Fruit fly (Drosophila melanogaster) whole organism, wandering third instar larva: Measurements from ENCODE around the gene CG7914.

Experiments used
- Abd-B ChIP-seq: fragments of >200 bp; optimal IDR thresholded peaks from 2 replicates; lab custom pipeline; 2017; ENCODE audit warnings: missing biosample characterization, missing genetic modification characterization
- CG32264 ChIP-seq: fragments of 200-800 bp; sonication (Bioruptor generic); optimal IDR thresholded peaks from 2 replicates; lab custom pipeline; 2016; ENCODE audit warnings: missing biosample characterization, missing genetic modification characterization
- CrebA ChIP-seq: fragments of 200-800 bp; sonication (Bioruptor generic); optimal IDR thresholded peaks from 2 replicates; lab custom pipeline; 2016; ENCODE audit warnings: missing biosample characterization, mild to moderate bottlenecking, missing genetic modification characterization, borderline replicate concordance
- Dfd ChIP-seq: fragments of >200 bp; optimal IDR thresholded peaks from 2 replicates; lab custom pipeline; 2017; ENCODE audit warnings: missing biosample characterization, missing genetic modification characterization
- Dif ChIP-seq: fragments of 200-275, 200-300 bp; sonication (Bioruptor generic); optimal IDR thresholded peaks from 2 replicates; lab custom pipeline; 2018; ENCODE audit warnings: missing biosample characterization, missing genetic modification characterization; ENCODE audit not compliant: partially characterized antibody
- HLH106 ChIP-seq: fragments of 200-800 bp; optimal IDR thresholded peaks from 3 replicates; lab custom pipeline; 2019; ENCODE audit warnings: missing biosample characterization, mild to moderate bottlenecking, missing genetic modification characterization, moderate library complexity
- Hnf4 ChIP-seq: fragments of 200-800 bp; sonication (Bioruptor generic); optimal IDR thresholded peaks from 2 replicates; lab custom pipeline; 2016; ENCODE audit warnings: missing biosample characterization, mild to moderate bottlenecking, missing genetic modification characterization
- Hr78 ChIP-seq: fragments of >200 bp; optimal IDR thresholded peaks from 2 replicates; lab custom pipeline; 2017; ENCODE audit warnings: missing biosample characterization, missing genetic modification characterization
- Hr83 ChIP-seq: fragments of 200-300 bp; sonication (Bioruptor generic); optimal IDR thresholded peaks from 2 replicates; lab custom pipeline; 2016; ENCODE audit warnings: missing biosample characterization, mild to moderate bottlenecking, missing genetic modification characterization, moderate library complexity; ENCODE audit not compliant: poor library complexity, severe bottlenecking
- Jra ChIP-seq: sonication (Bioruptor generic); optimal IDR thresholded peaks from 2 replicates; lab custom pipeline; 2016; ENCODE audit warnings: missing biosample characterization, missing genetic modification characterization
- Myc ChIP-seq: fragments of >200 bp; optimal IDR thresholded peaks from 2 replicates; lab custom pipeline; 2017
- OdsH ChIP-seq: fragments of 200-800 bp; sonication (Bioruptor generic); optimal IDR thresholded peaks from 2 replicates; lab custom pipeline; 2016; ENCODE audit warnings: missing biosample characterization, mild to moderate bottlenecking, missing genetic modification characterization
- Rel ChIP-seq, 2 experiments: fragments of 200-800 bp; sonication (Bioruptor generic) in 1 of 2; optimal IDR thresholded peaks; 2 replicates in 1 of 2; 3 replicates in 1 of 2; lab custom pipeline; 2016 to 2019; ENCODE audit warnings: mild to moderate bottlenecking in 2 of 2, missing biosample characterization in 2 of 2, missing genetic modification characterization in 2 of 2, moderate library complexity in 1 of 2
- Sp1 ChIP-seq: fragments of 200-800 bp; sonication (Bioruptor generic); optimal IDR thresholded peaks from 3 replicates; lab custom pipeline; 2019; ENCODE audit warnings: missing biosample characterization, mild to moderate bottlenecking, missing genetic modification characterization, moderate library complexity
- brk ChIP-seq: fragments of 200-800 bp; sonication (Bioruptor generic); optimal IDR thresholded peaks from 2 replicates; lab custom pipeline; 2016; ENCODE audit warnings: missing biosample characterization, mild to moderate bottlenecking, missing genetic modification characterization
- dl ChIP-seq, 2 experiments: fragments of 175-275, 200-275 bp in 1 of 2; fragments of 200-275 bp in 1 of 2; sonication (Bioruptor generic); optimal IDR thresholded peaks; lab custom pipeline; 2018; ENCODE audit warnings: mild to moderate bottlenecking in 2 of 2, missing biosample characterization in 2 of 2, missing genetic modification characterization in 2 of 2, moderate library complexity in 2 of 2; ENCODE audit not compliant: partially characterized antibody in 2 of 2, insufficient read depth in 1 of 2
- dmrt93B ChIP-seq: fragments of 200-800 bp; sonication (Bioruptor generic); optimal IDR thresholded peaks from 2 replicates; lab custom pipeline; 2018; ENCODE audit warnings: missing biosample characterization, mild to moderate bottlenecking, missing genetic modification characterization
- dsf ChIP-seq: sonication (Bioruptor generic); optimal IDR thresholded peaks from 2 replicates; lab custom pipeline; 2016; ENCODE audit warnings: missing biosample characterization, missing genetic modification characterization, borderline replicate concordance
- ey ChIP-seq: fragments of 200-800 bp; sonication (Bioruptor generic); optimal IDR thresholded peaks from 2 replicates; lab custom pipeline; 2016; ENCODE audit warnings: missing biosample characterization, missing genetic modification characterization
- foxo ChIP-seq, 2 experiments: fragments of 200-800 bp; sonication (Bioruptor generic); optimal IDR thresholded peaks; 2 replicates in 1 of 2; 3 replicates in 1 of 2; lab custom pipeline; 2016 to 2017; ENCODE audit warnings: missing biosample characterization in 2 of 2, missing genetic modification characterization in 2 of 2
- h ChIP-seq: fragments of 200-800 bp; sonication (Bioruptor generic); optimal IDR thresholded peaks from 3 replicates; lab custom pipeline; 2016; ENCODE audit warnings: missing biosample characterization, mild to moderate bottlenecking, missing genetic modification characterization
- lola ChIP-seq: fragments of >200 bp; optimal IDR thresholded peaks from 2 replicates; lab custom pipeline; 2017; ENCODE audit warnings: missing biosample characterization, missing genetic modification characterization
- pan ChIP-seq: fragments of >200 bp; optimal IDR thresholded peaks from 2 replicates; lab custom pipeline; 2017
- rgr ChIP-seq: fragments of 200-800 bp; sonication (Bioruptor generic); optimal IDR thresholded peaks from 3 replicates; lab custom pipeline; 2016; ENCODE audit warnings: missing biosample characterization, mild to moderate bottlenecking, missing genetic modification characterization
- sage ChIP-seq: fragments of 200-800 bp; sonication (Bioruptor generic); optimal IDR thresholded peaks from 2 replicates; lab custom pipeline; 2016; ENCODE audit warnings: missing biosample characterization, mild to moderate bottlenecking, missing genetic modification characterization
- sv ChIP-seq: fragments of 200-800 bp; sonication (Bioruptor generic); optimal IDR thresholded peaks from 3 replicates; lab custom pipeline; 2016; ENCODE audit warnings: missing biosample characterization, missing genetic modification characterization
- tai ChIP-seq: sonication (Bioruptor generic); optimal IDR thresholded peaks from 2 replicates; lab custom pipeline; 2016; ENCODE audit warnings: missing biosample characterization, missing genetic modification characterization
- usp ChIP-seq: fragments of >200 bp; optimal IDR thresholded peaks from 2 replicates; lab custom pipeline; 2017; ENCODE audit warnings: missing biosample characterization, missing genetic modification characterization

CG7914 gene

DNA sequence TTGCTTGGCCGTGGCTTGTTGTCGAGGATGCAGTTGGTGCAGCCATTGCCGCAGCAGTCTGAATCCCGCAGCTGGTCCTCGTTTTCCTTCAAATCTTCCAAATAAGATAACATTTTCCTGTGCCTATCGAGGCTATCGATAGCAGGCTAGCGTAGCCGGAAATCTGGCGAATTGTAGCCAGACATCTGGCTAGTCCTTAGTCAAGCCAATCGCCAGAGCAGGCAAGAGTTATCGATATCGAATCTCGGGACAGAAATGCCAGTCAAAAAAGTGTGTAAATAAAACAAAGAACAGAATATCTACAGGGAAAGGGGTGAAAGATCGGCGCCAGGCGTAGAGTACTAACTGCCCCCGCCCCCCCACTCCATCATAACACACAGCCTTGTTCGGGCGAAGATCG is at the start of gene CG7914, which contains the start of gene CG14194:
CG7914 (minus strand) TSS at position 113 of the 400 bp plus-strand sequence.
CG14194 (plus strand) TSS at position 220 of the 400 bp plus-strand sequence.
- TF ChIP-seq tai (no peak), Hnf4 (GFP tag; lab: Kevin White, UChicago) (no peak), Hr83 (GFP tag; lab: Kevin White, UChicago) (no peak), foxo (GFP tag; optimal IDR thresholded peaks at IDR 0.05; lab: Kevin White, UChicago) (no peak), HLH106 (tag; lab: Kevin White, UChicago) (peak; percentile 12), usp (GFP tag; lab: Kevin White, UChicago) (no peak), OdsH (GFP tag; lab: Kevin White, UChicago) (no peak), ey (GFP tag; lab: Kevin White, UChicago) (no peak), Sp1 (GFP tag; lab: Kevin White, UChicago) (no peak), Jra (GFP tag; lab: Kevin White, UChicago) (no peak), rgr (GFP tag; lab: Kevin White, UChicago) (no peak), h (GFP tag; lab: Kevin White, UChicago) (no peak), Abd-B (GFP tag; lab: Kevin White, UChicago) (no peak), Myc (lab: Kevin White, UChicago) (peak; percentile 69), dsf (no peak), sage (GFP tag; lab: Kevin White, UChicago) (no peak)
- TF ChIP-seq, all 38 proteins: peak for 2

DNA sequence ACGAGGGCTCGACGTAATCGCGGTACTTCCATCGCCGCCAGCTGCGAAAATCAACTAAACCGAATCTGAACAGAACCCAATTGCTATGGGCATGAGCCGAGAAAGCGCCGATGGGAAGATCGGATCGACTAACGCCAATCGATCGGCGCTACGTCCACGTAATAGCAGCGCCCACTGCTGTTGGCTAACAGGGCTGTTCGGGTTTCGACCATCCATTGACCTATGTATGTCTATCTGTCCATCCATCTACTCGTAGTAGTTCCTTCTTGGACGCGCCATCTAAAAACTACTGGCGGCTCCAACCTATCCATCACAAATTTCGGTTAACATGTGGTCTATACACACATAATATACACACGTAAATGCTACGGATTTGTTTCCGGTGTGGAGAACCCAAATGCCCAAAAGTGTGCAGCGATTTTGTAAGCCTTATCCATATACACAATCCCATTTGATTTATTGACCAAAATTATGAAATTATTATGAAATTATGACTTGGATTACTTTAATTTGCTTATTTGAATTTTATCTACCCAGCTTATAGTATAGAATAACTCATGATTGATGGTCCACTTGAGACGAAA is 48.6 kb upstream of the CG7914 start, which contains the start of gene CG14196:
CG14196 (minus strand) TSS at position 51 of the 584 bp plus-strand sequence.
- peak in 1 of 2 experiments; percentile 1 for TF ChIP-seq foxo (GFP tag; optimal IDR thresholded peaks at IDR 0.05; lab: Kevin White, UChicago)
- TF ChIP-seq Hr83 (GFP tag; lab: Kevin White, UChicago), result no peak

DNA sequence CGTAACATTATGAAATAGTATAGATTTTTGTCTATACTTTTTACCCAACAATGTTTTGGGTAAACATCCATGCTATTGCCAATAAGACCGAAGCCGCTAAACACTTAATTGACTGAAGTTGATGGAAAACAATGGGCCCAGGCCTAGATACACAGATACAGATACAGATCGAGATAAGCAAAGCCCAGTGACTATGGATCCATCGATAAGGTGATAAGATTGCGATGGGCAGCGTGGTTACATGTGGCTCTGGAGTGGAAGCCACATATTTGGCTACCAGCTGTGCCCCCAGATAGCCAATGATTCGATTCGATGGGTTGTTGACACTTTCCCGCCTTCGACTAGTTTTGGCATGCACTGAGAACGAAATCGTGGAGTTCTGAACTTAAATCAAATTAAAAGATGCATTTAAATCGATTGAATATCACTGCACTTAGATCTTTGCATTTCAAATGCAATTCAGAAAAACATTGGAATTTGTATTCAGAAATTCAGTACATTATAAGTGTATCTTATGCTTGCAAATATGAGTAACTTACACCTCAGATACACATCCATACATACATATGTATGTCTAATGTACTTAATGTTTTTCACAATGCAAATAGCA is 47.1 kb upstream of the CG7914 start:
- TF ChIP-seq dsf (no peak), Myc (lab: Kevin White, UChicago) (no peak), foxo (GFP tag; optimal IDR thresholded peaks at IDR 0.05; lab: Kevin White, UChicago) (no peak)

DNA sequence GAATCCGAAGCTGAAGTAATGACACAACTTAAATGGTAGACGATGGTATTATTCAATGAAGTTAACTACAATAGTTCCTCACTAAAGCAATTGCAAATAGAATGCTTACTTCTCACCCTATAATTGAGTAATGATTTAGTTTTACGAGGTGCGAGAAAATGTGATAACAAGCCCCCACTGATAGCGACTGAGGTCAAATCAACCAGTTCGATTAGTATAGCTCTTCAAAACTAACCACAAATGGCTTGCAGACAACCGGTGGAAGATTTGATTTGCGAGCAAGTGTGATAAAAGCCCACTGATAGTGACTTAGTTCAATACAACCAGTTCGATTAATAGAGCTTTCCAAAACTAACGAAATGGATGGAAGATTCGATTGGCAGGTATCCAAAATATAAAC is 46.1 kb upstream of the CG7914 start:
- TF ChIP-seq CrebA (no peak), Sp1 (GFP tag; lab: Kevin White, UChicago) (no peak), HLH106 (tag; lab: Kevin White, UChicago) (no peak), pan (lab: Kevin White, UChicago) (no peak), Dif (GFP tag; lab: Kevin White, UChicago) (no peak), Dfd (GFP tag; lab: Kevin White, UChicago) (no peak), sv (GFP tag; lab: Kevin White, UChicago) (no peak), h (GFP tag; lab: Kevin White, UChicago) (no peak), rgr (GFP tag; lab: Kevin White, UChicago) (no peak), CG32264 (GFP tag; lab: Kevin White, UChicago) (no peak), dl (GFP tag; optimal IDR thresholded peaks at IDR 0.05; lab: Kevin White, UChicago; ENCODE audit: insufficient read depth in 1 of 2, partially characterized antibody in 2 of 2) (no peak), Hr78 (GFP tag; lab: Kevin White, UChicago) (no peak), brk (GFP tag; lab: Kevin White, UChicago) (no peak), tai (no peak), Hnf4 (GFP tag; lab: Kevin White, UChicago) (no peak), Jra (GFP tag; lab: Kevin White, UChicago) (no peak), dsf (no peak), dmrt93B (GFP tag; lab: Kevin White, UChicago) (no peak), Rel (GFP tag; optimal IDR thresholded peaks at IDR 0.05; lab: Kevin White, UChicago) (no peak), Rel (tag; optimal IDR thresholded peaks at IDR 0.05; lab: Kevin White, UChicago) (no peak)

DNA sequence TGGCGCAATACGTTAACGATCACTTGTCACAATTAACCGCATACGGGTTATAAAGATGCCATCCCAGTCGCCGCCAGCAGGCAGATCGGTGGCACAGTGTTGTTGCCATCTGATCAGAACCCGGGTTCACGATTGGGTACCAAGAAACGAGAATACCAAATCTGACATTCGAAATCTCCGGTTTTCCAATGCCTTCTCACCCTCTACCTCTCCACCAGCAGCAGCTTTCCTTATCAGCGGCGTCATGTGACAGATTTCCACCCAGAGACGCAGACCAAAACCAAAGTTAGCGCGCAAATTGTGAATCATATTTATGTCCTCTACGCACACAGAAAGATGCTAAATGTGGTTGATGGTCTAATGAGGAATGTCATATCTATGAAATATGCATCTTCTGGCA is 45.4 kb upstream of the CG7914 start:
- TF ChIP-seq dmrt93B (GFP tag; lab: Kevin White, UChicago) (no peak), foxo (GFP tag; optimal IDR thresholded peaks at IDR 0.05; lab: Kevin White, UChicago) (no peak), brk (GFP tag; lab: Kevin White, UChicago) (no peak), dsf (no peak), Jra (GFP tag; lab: Kevin White, UChicago) (no peak), Myc (lab: Kevin White, UChicago) (no peak), Abd-B (GFP tag; lab: Kevin White, UChicago) (no peak), lola (GFP tag; lab: Kevin White, UChicago) (no peak)
